Worm (Caenorhabditis elegans) whole organism, early embryonic: ENCODE results near the gene str-231.

Experiments used
- ama-1 ChIP-seq: fragments of 150-350 bp; optimal IDR thresholded peaks from 2 replicates; lab custom pipeline; 2014
- ceh-13 ChIP-seq: fragments of 200-800 bp; sonication (Bioruptor generic); optimal IDR thresholded peaks from 2 replicates; lab custom pipeline; 2018; ENCODE audit warnings: mild to moderate bottlenecking, missing genetic modification characterization, missing compliant biosample characterization
- ceh-36 ChIP-seq: sonication (generic microtip); optimal IDR thresholded peaks from 2 replicates; lab custom pipeline; 2016; ENCODE audit warnings: missing genetic modification characterization, inconsistent platforms, missing compliant biosample characterization
- hmbx-1 ChIP-seq: sonication (generic microtip); optimal IDR thresholded peaks from 2 replicates; lab custom pipeline; 2016; ENCODE audit warnings: mild to moderate bottlenecking, missing genetic modification characterization, missing compliant biosample characterization
- sea-1 ChIP-seq: fragments of 200-800 bp; sonication (Bioruptor generic); conservative IDR thresholded peaks from 2 replicates; pipeline ENCODE4 v1.3.6; 2022; ENCODE audit warnings: missing genetic modification characterization, missing compliant biosample characterization

DNA sequence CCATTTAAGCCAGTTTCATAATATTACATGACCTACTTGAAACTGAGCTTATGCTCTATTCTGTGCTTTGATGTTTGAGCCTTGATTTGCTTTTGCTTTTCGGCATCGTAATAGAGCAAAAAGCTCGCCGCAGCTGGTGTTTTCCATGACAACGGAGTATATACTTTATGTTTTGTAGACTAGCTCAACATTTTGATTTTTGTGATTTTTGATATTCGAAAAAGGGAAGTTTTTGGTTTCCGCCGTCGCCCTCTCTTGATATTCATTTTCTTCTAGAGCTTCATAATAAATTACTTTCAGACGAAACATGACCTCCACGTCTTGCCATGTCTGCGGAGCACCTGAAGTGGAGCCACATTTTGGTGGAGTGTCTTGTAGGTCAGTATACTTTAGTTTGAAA lies 5.1 kb downstream of the str-231 start, which contains the start of gene nhr-63:
- no peak for TF ChIP-seq ceh-13 (GFP tag; lab: Kevin White, UChicago)
- TF ChIP-seq hmbx-1 (tag; lab: Kevin White, UChicago), result no peak
- TF ChIP-seq ceh-36, result no peak
- TF ChIP-seq ama-1 (lab: Kevin White, UChicago), result no peak
- TF ChIP-seq sea-1, result no peak
